Worm (Caenorhabditis elegans) whole organism, young adult: ENCODE results near the gene apy-1.
A peak's percentile ranks its signal among the peaks of the same experiment; 100 is the strongest.

Source experiments
- B0336.3 ChIP-seq: fragments of 200-800 bp; sonication (Bioruptor generic); IDR thresholded peaks from 2 replicates; pipeline ENCODE4 v1.3.6; 2022; ENCODE audit warnings: missing genetic modification characterization, missing compliant biosample characterization
- C17E4.6 ChIP-seq: fragments of 200-800 bp; sonication (Bioruptor generic); IDR thresholded peaks from 2 replicates; pipeline ENCODE4 v1.3.6; 2022; ENCODE audit warnings: missing genetic modification reagents, missing genetic modification characterization, missing compliant biosample characterization
- F23B12.7 ChIP-seq: sonication (generic microtip); optimal IDR thresholded peaks from 2 replicates; lab custom pipeline; 2017; ENCODE audit warnings: missing genetic modification characterization, mild to moderate bottlenecking, missing compliant biosample characterization, antibody characterized with exemption, moderate library complexity; ENCODE audit not compliant: insufficient read depth
- F39B2.1 ChIP-seq: fragments of 200-800 bp; sonication (Bioruptor generic); IDR thresholded peaks from 2 replicates; pipeline ENCODE4 v1.3.6; 2022; ENCODE audit warnings: missing genetic modification reagents, missing genetic modification characterization, missing compliant biosample characterization
- F49E8.2 ChIP-seq: sonication (generic microtip); optimal IDR thresholded peaks from 3 replicates; lab custom pipeline; 2017; ENCODE audit warnings: missing genetic modification characterization, mild to moderate bottlenecking, missing compliant biosample characterization, antibody characterized with exemption, moderate library complexity; ENCODE audit not compliant: insufficient read depth
- F52B5.7 ChIP-seq: sonication (generic microtip); optimal IDR thresholded peaks from 2 replicates; lab custom pipeline; 2016; ENCODE audit warnings: mild to moderate bottlenecking, missing genetic modification characterization, missing compliant biosample characterization
- F57A8.1 ChIP-seq: fragments of 200-800 bp; sonication (Bioruptor generic); optimal IDR thresholded peaks from 2 replicates; lab custom pipeline; 2018; ENCODE audit warnings: mild to moderate bottlenecking, missing genetic modification characterization, moderate library complexity, missing compliant biosample characterization
- K12H6.12 ChIP-seq: fragments of 200-800 bp; sonication (Bioruptor generic); optimal IDR thresholded peaks from 2 replicates; lab custom pipeline; 2018; ENCODE audit warnings: mild to moderate bottlenecking, missing genetic modification characterization, missing compliant biosample characterization
- T26A5.8 ChIP-seq: sonication (generic microtip); optimal IDR thresholded peaks from 2 replicates; lab custom pipeline; 2016; ENCODE audit warnings: missing genetic modification characterization, missing compliant biosample characterization
- ama-1 ChIP-seq, 3 experiments: fragments of 150-350 bp in 1 of 3; sonication (generic microtip) in 2 of 3; optimal IDR thresholded peaks; 2 replicates each; lab custom pipeline; 2014 to 2018; ENCODE audit warnings: missing biosample characterization in 2 of 3, missing genetic modification characterization in 2 of 3, missing genetic modification reagents in 2 of 3
- ccch-3 ChIP-seq: fragments of 200-800 bp; sonication (Bioruptor generic); optimal IDR thresholded peaks from 2 replicates; lab custom pipeline; 2018; ENCODE audit warnings: mild to moderate bottlenecking, missing genetic modification characterization, missing compliant biosample characterization
- cebp-2 ChIP-seq: fragments of 200-800 bp; sonication (Bioruptor generic); IDR thresholded peaks from 2 replicates; pipeline ENCODE4 v1.3.6; 2022; ENCODE audit warnings: missing genetic modification characterization, missing compliant biosample characterization
- chd-7 ChIP-seq: sonication (generic microtip); optimal IDR thresholded peaks from 2 replicates; lab custom pipeline; 2016; ENCODE audit warnings: mild to moderate bottlenecking, missing genetic modification characterization, moderate library complexity, missing compliant biosample characterization
- dpl-1 ChIP-seq: fragments of 150-350 bp; optimal IDR thresholded peaks from 2 replicates; lab custom pipeline; 2014; ENCODE audit warnings: missing biosample characterization, missing genetic modification reagents, missing genetic modification characterization
- egrh-3 ChIP-seq: fragments of 200-800 bp; sonication (Bioruptor generic); IDR thresholded peaks from 2 replicates; pipeline ENCODE4 v1.3.6; 2022; ENCODE audit warnings: missing genetic modification reagents, missing genetic modification characterization, missing compliant biosample characterization
- lir-1 ChIP-seq: fragments of 200-800 bp; sonication (Bioruptor generic); conservative IDR thresholded peaks from 2 replicates; pipeline ENCODE4 v1.3.6; 2022; ENCODE audit warnings: missing genetic modification reagents, missing genetic modification characterization, missing compliant biosample characterization
- mcd-1 ChIP-seq: fragments of 200-800 bp; sonication (Bioruptor generic); IDR thresholded peaks from 2 replicates; pipeline ENCODE4 v1.3.6; 2022; ENCODE audit warnings: missing genetic modification reagents, missing genetic modification characterization, missing compliant biosample characterization
- mel-28 ChIP-seq: sonication (generic microtip); optimal IDR thresholded peaks from 2 replicates; lab custom pipeline; 2016; ENCODE audit warnings: borderline replicate concordance, mild to moderate bottlenecking, missing genetic modification characterization, missing compliant biosample characterization
- mes-4 ChIP-seq: sonication (generic microtip); optimal IDR thresholded peaks from 2 replicates; lab custom pipeline; 2016; ENCODE audit warnings: missing genotype, missing genetic modification characterization, missing compliant biosample characterization
- nfyb-1 ChIP-seq: fragments of 200-800 bp; sonication (Bioruptor generic); IDR thresholded peaks from 2 replicates; pipeline ENCODE4 v1.3.6; 2022; ENCODE audit warnings: missing genetic modification reagents, missing genetic modification characterization, missing compliant biosample characterization
- nhr-120 ChIP-seq: fragments of 200-800 bp; sonication (Bioruptor generic); IDR thresholded peaks from 2 replicates; pipeline ENCODE4 v1.3.6; 2022; ENCODE audit warnings: missing genetic modification characterization, missing compliant biosample characterization
- rpc-1 ChIP-seq, 2 experiments: fragments of 150-350 bp in 1 of 2; sonication (generic microtip) in 1 of 2; optimal IDR thresholded peaks; 2 replicates each; lab custom pipeline; 2014 to 2018; ENCODE audit warnings: missing biosample characterization in 1 of 2, missing genetic modification characterization in 1 of 2, missing genetic modification reagents in 1 of 2, missing genotype in 1 of 2
- sdz-38 ChIP-seq: sonication (generic microtip); optimal IDR thresholded peaks from 2 replicates; lab custom pipeline; 2016; ENCODE audit warnings: missing genotype, missing genetic modification characterization, missing compliant biosample characterization
- snpc-1.1 ChIP-seq: sonication (generic microtip); optimal IDR thresholded peaks from 2 replicates; lab custom pipeline; 2017; ENCODE audit warnings: missing genetic modification characterization, mild to moderate bottlenecking, missing compliant biosample characterization, antibody characterized with exemption, moderate library complexity, missing genotype, missing genetic modification reagents; ENCODE audit not compliant: insufficient read depth
- snpc-3.4 ChIP-seq: sonication (generic microtip); optimal IDR thresholded peaks from 2 replicates; lab custom pipeline; 2017; ENCODE audit warnings: missing genetic modification characterization, mild to moderate bottlenecking, missing compliant biosample characterization, antibody characterized with exemption, moderate library complexity, missing genotype, missing genetic modification reagents
- sptf-2 ChIP-seq: fragments of 200-800 bp; sonication (Bioruptor generic); optimal IDR thresholded peaks from 2 replicates; lab custom pipeline; 2018; ENCODE audit warnings: mild to moderate bottlenecking, missing genetic modification characterization, missing compliant biosample characterization
- tbp1 ChIP-seq: fragments of 200-800 bp; sonication (Bioruptor generic); optimal IDR thresholded peaks from 2 replicates; lab custom pipeline; 2018; ENCODE audit warnings: mild to moderate bottlenecking, missing genetic modification characterization, missing compliant biosample characterization
- tlf-1 ChIP-seq: fragments of 200-800 bp; sonication (Bioruptor generic); optimal IDR thresholded peaks from 2 replicates; lab custom pipeline; 2018; ENCODE audit warnings: mild to moderate bottlenecking, missing genetic modification characterization, missing compliant biosample characterization
- unc-62 ChIP-seq: fragments of 150-350 bp; optimal IDR thresholded peaks from 2 replicates; lab custom pipeline; 2014; ENCODE audit warnings: missing biosample characterization, missing genetic modification reagents, missing genetic modification characterization
- xnd-1 ChIP-seq: sonication (generic microtip); optimal IDR thresholded peaks from 2 replicates; lab custom pipeline; 2016; ENCODE audit warnings: missing genotype, missing genetic modification reagents, missing genetic modification characterization, missing compliant biosample characterization
- zfh-2 ChIP-seq: fragments of 200-800 bp; sonication (Bioruptor generic); conservative IDR thresholded peaks from 2 replicates; pipeline ENCODE4 v1.3.6; 2022; ENCODE audit warnings: missing genetic modification reagents, missing genetic modification characterization, missing compliant biosample characterization
- ztf-3 ChIP-seq: fragments of 200-800 bp; sonication (Bioruptor generic); optimal IDR thresholded peaks from 2 replicates; lab custom pipeline; 2018; ENCODE audit warnings: mild to moderate bottlenecking, missing genetic modification characterization, missing compliant biosample characterization

Gene apy-1

DNA sequence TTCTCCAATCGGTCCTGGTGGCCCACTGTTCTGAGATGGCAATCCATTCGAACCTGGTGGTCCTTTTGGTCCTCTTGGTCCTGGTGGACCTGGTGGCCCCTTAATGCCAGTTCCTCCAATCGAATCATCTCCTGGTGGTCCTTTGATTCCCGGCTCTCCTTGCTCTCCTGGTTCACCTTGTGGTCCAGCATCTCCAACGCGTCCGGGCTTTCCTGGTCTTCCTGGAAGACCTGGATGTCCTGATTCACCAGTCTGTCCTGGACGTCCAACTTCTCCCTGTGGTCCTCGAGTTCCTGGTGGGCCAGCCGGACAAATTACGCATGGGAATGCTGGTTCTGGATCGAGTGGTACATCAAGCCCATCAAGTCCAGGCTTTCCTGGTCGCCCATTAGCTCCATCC is 32.7 kb downstream of the apy-1 start:
- TF ChIP-seq ama-1 (optimal IDR thresholded peaks at IDR 0.05; lab: Kevin White, UChicago) (no peak), ama-1 (GFP tag; optimal IDR thresholded peaks at IDR 0.05; lab: Kevin White, UChicago) (no peak), chd-7 (tag; lab: Kevin White, UChicago) (no peak), B0336.3 (GFP tag; lab: Robert Waterston, UW) (no peak), rpc-1 (optimal IDR thresholded peaks at IDR 0.05; lab: Kevin White, UChicago) (no peak), rpc-1 (tag; optimal IDR thresholded peaks at IDR 0.05; lab: Kevin White, UChicago) (no peak), snpc-3.4 (tag; lab: Kevin White, UChicago) (no peak), zfh-2 (GFP tag; lab: Robert Waterston, UW) (peak; percentile 82), nhr-120 (no peak), mcd-1 (no peak), mel-28 (no peak), mes-4 (tag; lab: Kevin White, UChicago) (no peak), ccch-3 (no peak), C17E4.6 (GFP tag; lab: Robert Waterston, UW) (no peak), egrh-3 (GFP tag; lab: Robert Waterston, UW) (0 out of 2 replicates have a peak, but pooled peaks have one; percentile 2), K12H6.12 (tag; lab: Kevin White, UChicago) (no peak), xnd-1 (tag; lab: Kevin White, UChicago) (no peak), lir-1 (GFP tag; lab: Robert Waterston, UW) (no peak), F52B5.7 (tag; lab: Kevin White, UChicago) (no peak)

DNA sequence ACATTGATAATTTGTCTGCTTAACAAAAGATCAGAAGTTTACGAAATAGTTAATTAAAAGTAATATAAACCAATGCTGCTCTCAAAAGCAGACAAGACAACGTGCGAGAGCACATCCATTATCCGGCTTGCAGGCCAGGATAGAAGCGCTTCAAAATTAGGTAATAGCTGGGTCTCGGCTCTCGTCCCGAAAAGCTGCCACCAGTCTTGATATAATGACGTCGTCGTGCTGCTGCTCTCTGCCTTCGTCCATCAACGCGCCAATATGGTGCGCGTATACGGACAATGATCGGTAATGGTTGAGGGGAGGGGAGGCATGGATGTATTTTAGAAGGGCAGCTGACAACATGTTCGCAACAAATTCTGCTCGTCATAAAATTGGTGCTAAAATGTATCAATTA is 35.1 kb downstream of the apy-1 start:
- TF ChIP-seq zfh-2 (GFP tag; lab: Robert Waterston, UW) (0 out of 2 replicates have a peak, but pooled peaks have one; percentile 23), tlf-1 (no peak)
- TF ChIP-seq, all 124 proteins: peak for 1

DNA sequence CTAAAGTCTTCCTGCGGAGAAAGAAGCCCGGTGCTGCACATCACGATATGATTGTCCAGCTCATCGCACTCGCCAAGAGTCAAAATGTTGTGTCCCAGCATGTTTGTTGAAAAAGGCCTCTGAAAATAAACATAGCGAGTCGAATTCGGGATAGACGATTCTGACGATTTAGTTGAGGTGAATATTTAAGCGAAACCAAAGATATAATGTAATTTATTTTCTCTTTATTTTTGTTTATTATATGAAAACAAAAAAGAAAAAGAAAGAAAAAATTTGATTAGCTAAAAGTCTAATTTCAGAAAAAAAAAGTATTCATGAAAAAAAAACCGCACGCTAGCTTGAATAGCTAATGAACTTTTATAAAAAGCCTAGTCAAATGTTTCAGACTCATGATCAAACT is 36.9 kb downstream of the apy-1 start, which contains the start of gene ceh-14:
Gene ceh-14 (minus strand): TSS at position 101 of the 400 bp plus-strand sequence.
- TF ChIP-seq sdz-38 (tag; lab: Kevin White, UChicago) (no peak), mel-28 (no peak), B0336.3 (GFP tag; lab: Robert Waterston, UW) (no peak)

DNA sequence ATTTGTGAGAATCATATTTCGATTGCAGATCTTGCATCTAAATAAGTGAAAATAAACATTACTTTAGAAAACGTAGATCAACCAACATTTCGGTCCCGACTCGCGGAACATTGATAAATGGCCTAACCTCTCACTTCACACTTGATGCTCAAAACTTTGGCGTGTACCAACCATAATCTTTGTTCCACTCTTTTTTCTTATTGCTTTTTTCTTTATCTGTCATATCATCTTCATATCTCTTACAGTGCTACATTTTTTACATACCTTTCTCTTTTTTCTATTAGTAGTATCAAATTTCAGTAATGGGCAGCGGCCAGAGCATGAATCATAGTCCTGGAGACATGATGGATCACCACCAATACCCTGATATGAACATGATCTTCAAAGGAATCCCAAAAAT is 44.3 kb downstream of the apy-1 start, which contains the start of gene F46C8.3:
Gene F46C8.3 (plus strand): TSS at position 301 of the 400 bp plus-strand sequence.
- no peak for TF ChIP-seq T26A5.8 (tag; lab: Kevin White, UChicago)
- no peak for TF ChIP-seq ztf-3
- no peak for TF ChIP-seq F49E8.2 (tag; lab: Kevin White, UChicago)
- TF ChIP-seq cebp-2 (GFP tag; lab: Robert Waterston, UW): no peak
- no peak for TF ChIP-seq unc-62 (GFP tag; lab: Kevin White, UChicago)
- TF ChIP-seq F39B2.1: no peak
- TF ChIP-seq snpc-1.1 (tag; lab: Kevin White, UChicago): no peak
- no peak for TF ChIP-seq F57A8.1 (GFP tag; lab: Kevin White, UChicago)
- TF ChIP-seq F23B12.7 (tag; lab: Kevin White, UChicago): no peak
- TF ChIP-seq dpl-1 (GFP tag; lab: Kevin White, UChicago): no peak
- TF ChIP-seq, all 124 proteins: peak for 0

DNA sequence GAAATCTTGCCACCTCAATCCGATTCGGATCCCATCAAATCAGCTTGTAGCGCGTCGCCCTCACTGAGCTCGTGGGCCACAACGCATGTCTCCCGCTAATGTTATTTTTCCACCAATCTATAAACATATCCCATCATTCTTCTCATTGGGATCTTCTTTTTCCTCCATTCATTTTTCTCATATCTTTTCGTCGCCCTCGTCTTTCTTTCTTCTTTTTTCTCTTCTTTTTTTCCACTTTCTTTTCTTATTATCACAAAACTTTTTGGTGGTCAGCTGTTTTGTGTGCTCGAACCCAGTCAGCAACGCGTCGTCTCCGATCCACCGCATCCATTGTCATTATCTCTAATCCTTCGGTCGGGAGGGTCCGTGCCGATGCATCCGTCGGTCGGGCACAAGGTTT is 45.7 kb downstream of the apy-1 start:
- TF ChIP-seq sptf-2 (GFP tag; lab: Kevin White, UChicago) (no peak), nfyb-1 (GFP tag; lab: Robert Waterston, UW) (no peak), tbp1 (GFP tag; lab: Kevin White, UChicago) (no peak), zfh-2 (GFP tag; lab: Robert Waterston, UW) (0 out of 2 replicates have a peak, but pooled peaks have one; percentile 29), dpl-1 (GFP tag; lab: Kevin White, UChicago) (no peak), lir-1 (GFP tag; lab: Robert Waterston, UW) (no peak)
